Fruit fly (Drosophila melanogaster) whole organism, embryonic: ENCODE results near the gene CG15336.

Experiments
- CG13775 ChIP-seq: fragments of 200-800 bp; sonication (Bioruptor generic); optimal IDR thresholded peaks from 3 replicates; lab custom pipeline; 2017; ENCODE audit warnings: missing biosample characterization, mild to moderate bottlenecking, missing genetic modification characterization
- CG14014 ChIP-seq: fragments of 200-800 bp; sonication (Bioruptor generic); IDR thresholded peaks from 2 replicates; pipeline ENCODE4 v1.3.6; 2022; ENCODE audit warnings: missing biosample characterization, missing genetic modification characterization
- CG14667 ChIP-seq: fragments of 200-800 bp; sonication (Bioruptor generic); IDR thresholded peaks from 2 replicates; pipeline ENCODE4 v1.3.6; 2022; ENCODE audit warnings: missing biosample characterization, missing genetic modification characterization
- CG1602 ChIP-seq: fragments of 200-800 bp; sonication (Bioruptor generic); optimal IDR thresholded peaks from 3 replicates; lab custom pipeline; 2016; ENCODE audit warnings: missing biosample characterization, missing genetic modification characterization
- CG1603 ChIP-seq: fragments of 200-800 bp; sonication (Bioruptor generic); optimal IDR thresholded peaks from 2 replicates; lab custom pipeline; 2019; ENCODE audit warnings: missing biosample characterization, mild to moderate bottlenecking, missing genetic modification characterization, moderate library complexity
- CG3407 ChIP-seq: fragments of 200-800 bp; sonication (Bioruptor generic); optimal IDR thresholded peaks from 2 replicates; lab custom pipeline; 2018; ENCODE audit warnings: missing biosample characterization, mild to moderate bottlenecking, missing genetic modification characterization
- CG42726 ChIP-seq: fragments of 200-800 bp; sonication (Bioruptor generic); IDR thresholded peaks from 2 replicates; pipeline ENCODE4 v1.3.6; 2022; ENCODE audit warnings: missing biosample characterization, missing genetic modification characterization; ENCODE audit not compliant: partially characterized antibody
- CG4360 ChIP-seq: fragments of 200-800 bp; sonication (Bioruptor generic); IDR thresholded peaks from 2 replicates; pipeline ENCODE4 v1.3.6; 2022; ENCODE audit warnings: missing biosample characterization, missing genetic modification characterization
- CG6175 ChIP-seq: fragments of 200-800 bp; sonication (Bioruptor generic); IDR thresholded peaks from 3 replicates; pipeline ENCODE4 v1.3.6; 2022; ENCODE audit warnings: missing biosample characterization, missing genetic modification characterization
- CG7357 ChIP-seq: fragments of 200-800 bp; sonication (Bioruptor generic); IDR thresholded peaks from 3 replicates; pipeline ENCODE4 v1.3.6; 2022; ENCODE audit warnings: missing biosample characterization, missing genetic modification characterization
- CG7556 ChIP-seq: fragments of 200-800 bp; sonication (Bioruptor generic); optimal IDR thresholded peaks from 2 replicates; lab custom pipeline; 2017; ENCODE audit warnings: missing biosample characterization, mild to moderate bottlenecking, missing genetic modification characterization
- CG7786 ChIP-seq: fragments of 200-800 bp; sonication (Bioruptor generic); optimal IDR thresholded peaks from 2 replicates; lab custom pipeline; 2016; ENCODE audit warnings: missing biosample characterization, missing genetic modification characterization
- CG7928 ChIP-seq: fragments of 200-800 bp; sonication (Bioruptor generic); optimal IDR thresholded peaks from 2 replicates; lab custom pipeline; 2017; ENCODE audit warnings: missing biosample characterization, mild to moderate bottlenecking, missing genetic modification characterization
- CG8478 ChIP-seq: fragments of >200 bp; optimal IDR thresholded peaks from 2 replicates; lab custom pipeline; 2018
- CG8924 ChIP-seq: fragments of 200-800 bp; optimal IDR thresholded peaks from 3 replicates; lab custom pipeline; 2019; ENCODE audit warnings: missing biosample characterization, mild to moderate bottlenecking, missing genetic modification characterization, moderate library complexity
- CG9727 ChIP-seq: fragments of 200-800 bp; sonication (Bioruptor generic); optimal IDR thresholded peaks from 3 replicates; lab custom pipeline; 2017; ENCODE audit warnings: missing biosample characterization, mild to moderate bottlenecking, missing genetic modification characterization
- CG9797 ChIP-seq: fragments of 200-800 bp; sonication (Bioruptor generic); optimal IDR thresholded peaks from 3 replicates; lab custom pipeline; 2018; ENCODE audit warnings: missing biosample characterization, mild to moderate bottlenecking, missing genetic modification characterization
- Camta ChIP-seq: fragments of 200-800 bp; sonication (Bioruptor generic); optimal IDR thresholded peaks from 2 replicates; lab custom pipeline; 2016; ENCODE audit warnings: missing biosample characterization, missing genetic modification characterization
- E2f2 ChIP-seq: fragments of 200-800 bp; sonication (Bioruptor generic); IDR thresholded peaks from 2 replicates; pipeline ENCODE4 v1.3.6; 2022; ENCODE audit warnings: missing biosample characterization, missing genetic modification characterization
- ERR ChIP-seq: fragments of 200-800 bp; sonication (Bioruptor generic); optimal IDR thresholded peaks from 2 replicates; lab custom pipeline; 2016; ENCODE audit warnings: missing biosample characterization, missing genetic modification characterization
- Elba2 ChIP-seq: fragments of 200-800 bp; sonication (Bioruptor generic); optimal IDR thresholded peaks from 3 replicates; lab custom pipeline; 2016; ENCODE audit warnings: missing biosample characterization, missing genetic modification characterization
- Ets97D ChIP-seq: fragments of 200-800 bp; sonication (Bioruptor generic); optimal IDR thresholded peaks from 3 replicates; lab custom pipeline; 2016; ENCODE audit warnings: missing biosample characterization, missing genetic modification characterization
- Hr3 ChIP-seq: fragments of 200-800 bp; sonication (Bioruptor generic); optimal IDR thresholded peaks from 3 replicates; lab custom pipeline; 2016; ENCODE audit warnings: missing biosample characterization, missing genetic modification characterization
- MTF-1 ChIP-seq: fragments of 200-800 bp; sonication (Bioruptor generic); optimal IDR thresholded peaks from 2 replicates; lab custom pipeline; 2018; ENCODE audit warnings: missing biosample characterization, mild to moderate bottlenecking, missing genetic modification characterization, borderline replicate concordance
- Max ChIP-seq: fragments of 200-800 bp; sonication (Bioruptor generic); optimal IDR thresholded peaks from 2 replicates; lab custom pipeline; 2016; ENCODE audit warnings: missing biosample characterization, mild to moderate bottlenecking, missing genetic modification characterization
- NC2β ChIP-seq: fragments of 200-800 bp; sonication (Bioruptor generic); optimal IDR thresholded peaks from 2 replicates; lab custom pipeline; 2016; ENCODE audit warnings: missing biosample characterization, missing genetic modification characterization
- Poxn ChIP-seq: fragments of 200-800 bp; sonication (Bioruptor generic); IDR thresholded peaks from 2 replicates; pipeline ENCODE4 v1.3.6; 2022; ENCODE audit warnings: missing biosample characterization, missing genetic modification characterization
- Sox102F ChIP-seq: fragments of 200-800 bp; sonication (Bioruptor generic); optimal IDR thresholded peaks from 2 replicates; lab custom pipeline; 2018; ENCODE audit warnings: missing biosample characterization, mild to moderate bottlenecking, missing genetic modification characterization, moderate library complexity
- Trl ChIP-seq, 3 experiments: fragments of >200 bp in 2 of 3; fragments of 200-800 bp in 1 of 3; sonication (Bioruptor generic) in 1 of 3; optimal IDR thresholded peaks; 2 replicates in 1 of 3; 3 replicates in 2 of 3; lab custom pipeline; 2016 to 2017; ENCODE audit warnings: missing biosample characterization in 1 of 3, missing genetic modification characterization in 1 of 3
- al ChIP-seq: fragments of 200-800 bp; sonication (Bioruptor generic); IDR thresholded peaks from 2 replicates; pipeline ENCODE4 v1.3.6; 2022; ENCODE audit warnings: missing biosample characterization, missing genetic modification characterization
- bbx ChIP-seq: fragments of 200-800 bp; sonication (Bioruptor generic); IDR thresholded peaks from 2 replicates; pipeline ENCODE4 v1.3.6; 2022; ENCODE audit warnings: missing biosample characterization, missing genetic modification characterization; ENCODE audit not compliant: partially characterized antibody
- cas ChIP-seq: fragments of 200-800 bp; sonication (Bioruptor generic); IDR thresholded peaks from 2 replicates; pipeline ENCODE4 v1.3.6; 2022; ENCODE audit warnings: missing biosample characterization, missing genetic modification characterization
- chinmo ChIP-seq: fragments of 200-800 bp; sonication (Bioruptor generic); IDR thresholded peaks from 4 replicates; pipeline ENCODE4 v1.3.6; 2022; ENCODE audit warnings: missing biosample characterization, missing genetic modification characterization; ENCODE audit not compliant: partially characterized antibody
- chm ChIP-seq: fragments of 200-800 bp; sonication (Bioruptor generic); IDR thresholded peaks from 2 replicates; pipeline ENCODE4 v1.3.6; 2022; ENCODE audit warnings: missing biosample characterization, missing genetic modification characterization
- corto ChIP-seq: fragments of 200-800 bp; sonication (Bioruptor generic); optimal IDR thresholded peaks from 2 replicates; lab custom pipeline; 2016; ENCODE audit warnings: missing biosample characterization, mild to moderate bottlenecking, missing genetic modification characterization, moderate library complexity
- disco-r ChIP-seq: fragments of 200-800 bp; sonication (Bioruptor generic); optimal IDR thresholded peaks from 2 replicates; lab custom pipeline; 2016; ENCODE audit warnings: missing biosample characterization, missing genetic modification characterization
- dpn ChIP-seq, 2 experiments: fragments of 200-800 bp; sonication (Bioruptor generic); optimal IDR thresholded peaks; 3 replicates each; lab custom pipeline; 2016; ENCODE audit warnings: missing biosample characterization in 2 of 2, missing genetic modification characterization in 2 of 2
- fd3F ChIP-seq: fragments of 200-800 bp; sonication (Bioruptor generic); optimal IDR thresholded peaks from 2 replicates; lab custom pipeline; 2018; ENCODE audit warnings: missing biosample characterization, mild to moderate bottlenecking, missing genetic modification characterization, moderate library complexity
- ken ChIP-seq: fragments of 200-800 bp; sonication (Bioruptor generic); IDR thresholded peaks from 3 replicates; pipeline ENCODE4 v1.3.6; 2022; ENCODE audit warnings: missing biosample characterization, missing genetic modification characterization
- nerfin-1 ChIP-seq: fragments of 200-800 bp; sonication (Bioruptor generic); optimal IDR thresholded peaks from 3 replicates; lab custom pipeline; 2019; ENCODE audit warnings: missing biosample characterization, mild to moderate bottlenecking, missing genetic modification characterization, moderate library complexity
- nmo ChIP-seq: fragments of 200-800 bp; sonication (Bioruptor generic); optimal IDR thresholded peaks from 2 replicates; lab custom pipeline; 2018; ENCODE audit warnings: missing biosample characterization, mild to moderate bottlenecking, missing genetic modification characterization, moderate library complexity
- pfk ChIP-seq: fragments of 200-800 bp; sonication (Bioruptor generic); optimal IDR thresholded peaks from 2 replicates; lab custom pipeline; 2018; ENCODE audit warnings: missing biosample characterization, mild to moderate bottlenecking, missing genetic modification characterization, moderate library complexity
- prd ChIP-seq, 3 experiments: fragments of >200 bp in 2 of 3; fragments of 200-800 bp in 1 of 3; sonication (Bioruptor generic) in 1 of 3; optimal IDR thresholded peaks in 2 of 3; IDR thresholded peaks in 1 of 3; 2 replicates in 2 of 3; 3 replicates in 1 of 3; pipeline versions ENCODE4 v1.3.6 to Lab custom; 2017 to 2022; ENCODE audit warnings: missing biosample characterization in 1 of 3, missing genetic modification characterization in 1 of 3
- sens ChIP-seq: fragments of 200-800 bp; sonication (Bioruptor generic); peaks from one replicate; lab custom pipeline; 2016; ENCODE audit warnings: missing biosample characterization, missing genetic modification characterization
- shn ChIP-seq: fragments of 200-800 bp; sonication (Bioruptor generic); optimal IDR thresholded peaks from 3 replicates; lab custom pipeline; 2016; ENCODE audit warnings: missing biosample characterization, missing genetic modification characterization
- sima ChIP-seq: fragments of 200-800 bp; sonication (Bioruptor generic); optimal IDR thresholded peaks from 2 replicates; lab custom pipeline; 2016; ENCODE audit warnings: missing biosample characterization, missing genetic modification characterization
- sr ChIP-seq: fragments of 200-800 bp; sonication (Bioruptor generic); IDR thresholded peaks from 3 replicates; pipeline ENCODE4 v1.3.6; 2022; ENCODE audit warnings: missing biosample characterization, missing genetic modification characterization
- stwl ChIP-seq: fragments of 200-800 bp; sonication (Bioruptor generic); optimal IDR thresholded peaks from 3 replicates; lab custom pipeline; 2018; ENCODE audit warnings: missing biosample characterization, mild to moderate bottlenecking, missing genetic modification characterization, moderate library complexity
- tup ChIP-seq: fragments of 200-800 bp; sonication (Bioruptor generic); optimal IDR thresholded peaks from 2 replicates; lab custom pipeline; 2016; ENCODE audit warnings: missing biosample characterization, mild to moderate bottlenecking, missing genetic modification characterization, moderate library complexity
- z ChIP-seq: fragments of 200-800 bp; sonication (Bioruptor generic); IDR thresholded peaks from 3 replicates; pipeline ENCODE4 v1.3.6; 2022; ENCODE audit warnings: missing biosample characterization, missing genetic modification characterization

CG15336 gene

DNA sequence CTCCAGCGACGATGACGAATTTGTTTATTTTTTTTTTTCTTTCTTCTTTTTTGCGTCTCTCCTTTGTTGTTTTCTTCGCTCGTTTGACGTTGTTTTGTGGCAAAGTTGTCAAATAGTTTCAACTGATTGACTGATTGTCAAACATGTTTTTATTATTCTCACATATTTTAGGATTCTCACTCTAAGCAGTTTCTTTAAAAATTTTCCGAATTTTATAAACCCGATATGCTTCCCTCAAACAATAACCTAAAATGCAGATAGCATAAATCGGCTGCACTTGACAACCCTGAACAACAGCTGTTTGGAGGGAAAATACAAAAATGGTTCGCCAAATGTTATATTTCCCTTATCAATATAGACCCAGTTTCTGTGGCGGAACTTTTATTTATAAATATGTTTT lies 4.2 kb upstream of the CG15336 start, which contains the start of gene CG17982:
TSS of gene CG17982 (minus strand) at position 299 of the 400 bp plus-strand sequence.
- TF ChIP-seq CG3407 (GFP tag; lab: Kevin White, UChicago), result peak; percentile 70
- peak; percentile 81 for TF ChIP-seq nerfin-1 (tag; lab: Kevin White, UChicago)
- peak; percentile 97 for TF ChIP-seq sens
- TF ChIP-seq CG7556 (GFP tag; lab: Kevin White, UChicago), result peak; percentile 80
- TF ChIP-seq tup (GFP tag; lab: Kevin White, UChicago), result peak; percentile 68
- peak; percentile 87 for TF ChIP-seq corto (GFP tag; lab: Kevin White, UChicago)
- peak; percentile 53; the same call in 1 of the 3 replicates for TF ChIP-seq CG7357 (GFP tag; lab: Robert Waterston, UW)
- peak; percentile 80 for TF ChIP-seq NC2β (GFP tag; lab: Kevin White, UChicago)
- peak; percentile 85 for TF ChIP-seq E2f2 (GFP tag; lab: Robert Waterston, UW)
- peak; percentile 81 for TF ChIP-seq Ets97D (GFP tag; lab: Kevin White, UChicago)
- no peak for TF ChIP-seq chinmo (GFP tag; lab: Robert Waterston, UW)
- TF ChIP-seq CG1603 (tag; lab: Kevin White, UChicago), result peak; percentile 82
- peak; percentile 33 for TF ChIP-seq sima
- no peak for TF ChIP-seq CG8478 (lab: Kevin White, UChicago)
- peak; percentile 4 for TF ChIP-seq Elba2 (GFP tag; lab: Kevin White, UChicago)
- peak; percentile 87 for TF ChIP-seq CG7786 (GFP tag; lab: Kevin White, UChicago)
- peak; percentile 63 for TF ChIP-seq MTF-1 (GFP tag; lab: Kevin White, UChicago)
- peak; percentile 79 for TF ChIP-seq CG9727 (GFP tag; lab: Kevin White, UChicago)
- peak; percentile 64 for TF ChIP-seq disco-r
- peak; percentile 10; the same call in 1 of the 2 replicates for TF ChIP-seq bbx (GFP tag; lab: Robert Waterston, UW)
- TF ChIP-seq shn (GFP tag; lab: Kevin White, UChicago), result peak; percentile 80
- TF ChIP-seq Camta (GFP tag; lab: Kevin White, UChicago), result peak; percentile 78
- TF ChIP-seq stwl (tag; lab: Kevin White, UChicago), result peak; percentile 69
- TF ChIP-seq pfk (GFP tag; lab: Kevin White, UChicago), result peak; percentile 27
- peak; percentile 87 for TF ChIP-seq nmo (GFP tag; lab: Kevin White, UChicago)
- TF ChIP-seq Poxn (GFP tag; lab: Robert Waterston, UW), result no peak
- no peak for TF ChIP-seq Trl (optimal IDR thresholded peaks at IDR 0.05; lab: Kevin White, UChicago)
- TF ChIP-seq Trl (GFP tag; optimal IDR thresholded peaks at IDR 0.05; lab: Kevin White, UChicago), result peak; percentile 91
- peak; percentile 78 for TF ChIP-seq CG13775 (GFP tag; lab: Kevin White, UChicago)
- TF ChIP-seq Sox102F (GFP tag; lab: Kevin White, UChicago), result peak; percentile 89
- peak; percentile 58; the same call in 1 of the 2 replicates for TF ChIP-seq cas (GFP tag; lab: Robert Waterston, UW)
- TF ChIP-seq ken, result peak; percentile 75
- no peak for TF ChIP-seq prd (optimal IDR thresholded peaks at IDR 0.05; lab: Kevin White, UChicago)
- TF ChIP-seq prd (GFP tag; IDR thresholded peaks at IDR 0.05; lab: Robert Waterston, UW), result peak; percentile 81
- 0 out of 3 replicates have a peak, but pooled peaks have one; percentile 38 for TF ChIP-seq CG6175 (GFP tag; lab: Robert Waterston, UW)
- peak; percentile 71 for TF ChIP-seq al (GFP tag; lab: Robert Waterston, UW)
- TF ChIP-seq chm (GFP tag; lab: Robert Waterston, UW), result peak; percentile 66; the same call in 1 of the 2 replicates
- peak; percentile 84 for TF ChIP-seq CG14014
- peak; percentile 47 for TF ChIP-seq CG7928
- TF ChIP-seq Max, result peak; percentile 65
- no peak for TF ChIP-seq CG42726
- TF ChIP-seq CG9797 (GFP tag; lab: Kevin White, UChicago), result no peak
- no peak for TF ChIP-seq sr (GFP tag; lab: Robert Waterston, UW)
- peak; percentile 68 for TF ChIP-seq CG1602
- no peak for TF ChIP-seq z (GFP tag; lab: Robert Waterston, UW)
- TF ChIP-seq CG8924 (tag; lab: Kevin White, UChicago), result peak; percentile 87
- peak; percentile 77 for TF ChIP-seq Hr3 (GFP tag; lab: Kevin White, UChicago)
- peak; percentile 80 for TF ChIP-seq fd3F (GFP tag; lab: Kevin White, UChicago)
- no peak for TF ChIP-seq CG4360 (GFP tag; lab: Robert Waterston, UW)
- TF ChIP-seq CG14667 (GFP tag; lab: Robert Waterston, UW), result peak; percentile 44
- TF ChIP-seq ERR (GFP tag; lab: Kevin White, UChicago), result peak; percentile 70
- peak; percentile 80 to 83 for TF ChIP-seq dpn (GFP tag; optimal IDR thresholded peaks at IDR 0.05; lab: Kevin White, UChicago)
